Worm (Caenorhabditis elegans) whole organism, L4/young adult: ENCODE results near the gene fbxa-72.

ENCODE experiments used
- W03F9.2 ChIP-seq: fragments of 150-350 bp; optimal IDR thresholded peaks from 2 replicates; lab custom pipeline; 2014; ENCODE audit warnings: missing biosample characterization, missing genetic modification characterization
- dao-5 ChIP-seq: sonication (generic microtip); optimal IDR thresholded peaks from 2 replicates; lab custom pipeline; 2016; ENCODE audit warnings: missing genotype, missing genetic modification characterization, moderate library complexity, missing compliant biosample characterization
- him-1 ChIP-seq: sonication (generic microtip); optimal IDR thresholded peaks from 2 replicates; lab custom pipeline; 2016; ENCODE audit warnings: missing genotype, missing genetic modification reagents, missing genetic modification characterization, missing compliant biosample characterization

DNA sequence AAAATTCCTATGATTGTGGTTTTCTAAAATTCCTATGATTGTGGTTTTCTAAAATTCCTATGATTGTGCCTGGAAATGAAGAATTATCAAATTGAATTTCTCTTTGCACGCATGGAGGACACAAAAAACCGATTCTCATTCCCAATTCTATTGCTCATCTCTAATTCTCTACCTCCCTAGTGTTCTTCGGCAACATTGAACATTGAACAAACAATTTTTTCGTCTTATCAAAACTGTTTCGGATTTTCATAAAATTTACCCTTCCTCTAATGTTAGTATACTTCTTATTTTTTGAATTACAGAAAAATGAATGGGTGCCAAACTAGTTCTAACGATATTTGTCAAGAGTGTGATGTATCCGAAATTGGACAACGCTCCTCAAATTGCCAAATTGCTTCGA is 40.3 kb downstream of the fbxa-72 start, which contains the start of gene pals-31:
- no peak for TF ChIP-seq him-1 (tag; lab: Kevin White, UChicago)
- TF ChIP-seq dao-5 (tag; lab: Kevin White, UChicago): no peak
- TF ChIP-seq W03F9.2 (tag; lab: Kevin White, UChicago): no peak
